Worm (Caenorhabditis elegans): ENCODE measurements around the gene mrp-7.

DNA sequence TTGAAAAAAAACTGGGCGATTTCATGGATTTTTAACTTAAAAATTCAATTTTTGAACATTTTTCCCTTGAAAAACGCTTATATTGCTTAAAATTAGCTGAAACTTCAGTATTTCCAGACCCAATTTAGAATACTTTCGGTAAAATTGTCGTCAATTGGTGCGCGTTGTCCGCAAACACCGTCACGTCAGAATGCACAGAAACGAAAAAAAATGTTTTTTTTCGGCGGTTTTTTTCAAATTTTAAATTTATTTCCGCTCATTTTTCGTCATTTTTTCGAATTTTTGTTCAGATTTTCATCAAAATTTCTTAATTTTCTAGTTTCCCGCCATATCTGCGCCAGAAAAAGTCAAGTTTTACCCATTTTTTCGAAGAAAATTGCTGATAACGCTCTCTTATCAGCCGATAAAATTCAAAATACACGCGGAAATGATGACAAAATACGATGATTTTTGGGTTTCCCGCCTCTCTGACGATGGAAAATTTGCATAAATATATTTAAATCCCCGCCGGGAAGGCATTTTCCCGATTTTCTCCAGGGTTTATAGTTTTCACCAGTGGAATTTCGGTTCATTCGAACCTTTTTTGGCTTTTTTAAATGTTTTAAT lies 1.2 kb upstream of the mrp-7 start:
- TF ChIP-seq ceh-82 (tag; optimal IDR thresholded peaks at IDR 0.05) (no peak), lir-3 (tag; optimal IDR thresholded peaks at IDR 0.05; ENCODE audit: poor library complexity) (no peak), nhr-12 (tag; optimal IDR thresholded peaks at IDR 0.05) (no peak), elt-2 (tag; optimal IDR thresholded peaks at IDR 0.05) (peak; percentile 12), ztf-11 (tag; optimal IDR thresholded peaks at IDR 0.05) (no peak), nhr-71 (tag; optimal IDR thresholded peaks at IDR 0.05) (no peak), lin-15B (tag; optimal IDR thresholded peaks at IDR 0.05) (no peak), unc-86 (tag; optimal IDR thresholded peaks at IDR 0.05) (no peak), nhr-85 (tag) (no peak), irx-1 (tag; optimal IDR thresholded peaks at IDR 0.05) (no peak), mdl-1 (tag; optimal IDR thresholded peaks at IDR 0.05) (no peak), zag-1 (tag; optimal IDR thresholded peaks at IDR 0.05) (no peak)
